Worm (Caenorhabditis elegans) whole organism, L1 larva: Measurements from ENCODE around the gene F55C12.2.
A peak's percentile ranks its signal among the peaks of the same experiment; 100 is the strongest.

Experiments
- C04F5.9 ChIP-seq: sonication (generic microtip); optimal IDR thresholded peaks from 2 replicates; lab custom pipeline; 2016; ENCODE audit warnings: missing genetic modification characterization, missing compliant biosample characterization
- blmp-1 ChIP-seq: fragments of 150-350 bp; optimal IDR thresholded peaks from 2 replicates; lab custom pipeline; 2014; ENCODE audit warnings: missing biosample characterization, missing genetic modification characterization
- ceh-8 ChIP-seq: fragments of 200-800 bp; sonication (Bioruptor generic); optimal IDR thresholded peaks from 2 replicates; lab custom pipeline; 2018; ENCODE audit warnings: mild to moderate bottlenecking, missing genetic modification characterization, moderate library complexity, missing compliant biosample characterization
- ceh-88 ChIP-seq: fragments of 200-800 bp; sonication (Bioruptor generic); IDR thresholded peaks from 2 replicates; pipeline ENCODE4 v1.3.6; 2022; ENCODE audit warnings: missing genetic modification characterization, missing compliant biosample characterization
- ceh-90 ChIP-seq: sonication (generic microtip); optimal IDR thresholded peaks from 2 replicates; lab custom pipeline; 2016; ENCODE audit warnings: missing genetic modification characterization, missing compliant biosample characterization
- dsc-1 ChIP-seq: sonication (generic microtip); optimal IDR thresholded peaks from 2 replicates; lab custom pipeline; 2016; ENCODE audit warnings: mild to moderate bottlenecking, missing genetic modification characterization, missing compliant biosample characterization
- efl-1 ChIP-seq, 4 experiments: fragments of 150-350 bp; optimal IDR thresholded peaks in 3 of 4; peaks in 1 of 4; 1 replicate in 1 of 4; 2 replicates in 3 of 4; lab custom pipeline; 2014; ENCODE audit warnings: missing biosample characterization in 2 of 4, missing genetic modification characterization in 2 of 4, missing genetic modification reagents in 2 of 4
- elt-2 ChIP-seq: sonication (generic microtip); optimal IDR thresholded peaks from 2 replicates; lab custom pipeline; 2016; ENCODE audit warnings: missing genetic modification characterization, mild to moderate bottlenecking, inconsistent platforms, missing compliant biosample characterization, missing genetic modification reagents
- elt-3 ChIP-seq, 6 experiments: fragments of 150-350 bp in 1 of 6; sonication (generic microtip); optimal IDR thresholded peaks; 2 replicates each; lab custom pipeline; 2017 to 2018; ENCODE audit warnings: missing biosample characterization in 6 of 6, missing genetic modification characterization in 6 of 6, inconsistent platforms in 1 of 6
- fkh-8 ChIP-seq: sonication (generic microtip); optimal IDR thresholded peaks from 2 replicates; lab custom pipeline; 2016; ENCODE audit warnings: mild to moderate bottlenecking, missing genetic modification characterization, missing compliant biosample characterization
- fos-1 ChIP-seq: fragments of 150-350 bp; optimal IDR thresholded peaks from 2 replicates; lab custom pipeline; 2014; ENCODE audit warnings: missing biosample characterization, missing genetic modification characterization
- grh-1 ChIP-seq: fragments of 200-800 bp; sonication (Bioruptor generic); IDR thresholded peaks from 2 replicates; pipeline ENCODE4 v1.3.6; 2022; ENCODE audit warnings: missing genetic modification reagents, missing genetic modification characterization, missing compliant biosample characterization
- hlh-4 ChIP-seq: sonication (generic microtip); optimal IDR thresholded peaks from 2 replicates; lab custom pipeline; 2016; ENCODE audit warnings: mild to moderate bottlenecking, missing genetic modification characterization, missing compliant biosample characterization
- hpl-2 ChIP-seq: fragments of 150-350 bp; optimal IDR thresholded peaks from 2 replicates; lab custom pipeline; 2014; ENCODE audit warnings: missing biosample characterization, missing genetic modification reagents, missing genetic modification characterization
- irx-1 ChIP-seq: sonication (generic microtip); optimal IDR thresholded peaks from 2 replicates; lab custom pipeline; 2016; ENCODE audit warnings: missing genetic modification characterization, missing compliant biosample characterization
- isw-1 ChIP-seq: fragments of 200-800 bp; sonication (Bioruptor generic); IDR thresholded peaks from 2 replicates; pipeline ENCODE4 v1.3.6; 2022; ENCODE audit warnings: missing genetic modification characterization, missing compliant biosample characterization
- jun-1 ChIP-seq: fragments of 150-350 bp; optimal IDR thresholded peaks from 2 replicates; lab custom pipeline; 2014; ENCODE audit warnings: missing biosample characterization, missing genetic modification reagents, missing genetic modification characterization
- lin-14 ChIP-seq: fragments of 200-800 bp; sonication (Bioruptor generic); optimal IDR thresholded peaks from 2 replicates; lab custom pipeline; 2018; ENCODE audit warnings: mild to moderate bottlenecking, missing genetic modification characterization, moderate library complexity, missing compliant biosample characterization
- lin-15B ChIP-seq: fragments of 150-350 bp; sonication (generic microtip); optimal IDR thresholded peaks from 3 replicates; lab custom pipeline; 2014; ENCODE audit warnings: missing biosample characterization, missing genetic modification characterization
- lin-35 ChIP-seq, 2 experiments: fragments of 150-350 bp; optimal IDR thresholded peaks; 2 replicates each; lab custom pipeline; 2014; ENCODE audit warnings: missing biosample characterization in 2 of 2, missing genetic modification characterization in 2 of 2, missing genetic modification reagents in 2 of 2
- lir-3 ChIP-seq: sonication (generic microtip); optimal IDR thresholded peaks from 2 replicates; lab custom pipeline; 2016; ENCODE audit warnings: mild to moderate bottlenecking, missing genetic modification characterization, moderate library complexity, missing compliant biosample characterization; ENCODE audit not compliant: poor library complexity
- lsy-2 ChIP-seq, 2 experiments: fragments of 150-350 bp; optimal IDR thresholded peaks; 2 replicates each; lab custom pipeline; 2014; ENCODE audit warnings: missing biosample characterization in 2 of 2, missing genetic modification characterization in 2 of 2
- mep-1 ChIP-seq: fragments of 150-350 bp; optimal IDR thresholded peaks from 2 replicates; lab custom pipeline; 2014; ENCODE audit warnings: missing biosample characterization, missing genetic modification characterization
- nhr-11 ChIP-seq: fragments of 150-350 bp; optimal IDR thresholded peaks from 2 replicates; lab custom pipeline; 2014; ENCODE audit warnings: missing biosample characterization, missing genetic modification characterization
- nhr-12 ChIP-seq: sonication (generic microtip); optimal IDR thresholded peaks from 2 replicates; lab custom pipeline; 2017; ENCODE audit warnings: missing biosample characterization, missing genetic modification characterization
- nhr-19 ChIP-seq: fragments of 200-800 bp; sonication (Bioruptor generic); conservative IDR thresholded peaks from 2 replicates; pipeline ENCODE4 v1.3.6; 2022; ENCODE audit warnings: missing genetic modification characterization, missing compliant biosample characterization
- nhr-71 ChIP-seq: sonication (generic microtip); optimal IDR thresholded peaks from 2 replicates; lab custom pipeline; 2016; ENCODE audit warnings: mild to moderate bottlenecking, missing genetic modification characterization, moderate library complexity, missing compliant biosample characterization
- nhr-85 ChIP-seq: sonication (generic microtip); peaks from one replicate; lab custom pipeline; 2016; ENCODE audit warnings: missing genetic modification characterization, inconsistent platforms, missing compliant biosample characterization
- pax-3 ChIP-seq: fragments of 200-800 bp; sonication (Bioruptor generic); optimal IDR thresholded peaks from 2 replicates; lab custom pipeline; 2018; ENCODE audit warnings: mild to moderate bottlenecking, missing genetic modification characterization, moderate library complexity, missing compliant biosample characterization
- pqm-1 ChIP-seq: sonication (generic microtip); optimal IDR thresholded peaks from 3 replicates; lab custom pipeline; 2017; ENCODE audit warnings: missing biosample characterization, missing genetic modification characterization
- rnt-1 ChIP-seq: sonication (generic microtip); optimal IDR thresholded peaks from 2 replicates; lab custom pipeline; 2016; ENCODE audit warnings: mild to moderate bottlenecking, missing genetic modification characterization, moderate library complexity, missing compliant biosample characterization
- snpc-4 ChIP-seq: fragments of 150-350 bp; optimal IDR thresholded peaks from 2 replicates; lab custom pipeline; 2014; ENCODE audit warnings: missing biosample characterization, missing genetic modification characterization
- snu-23 ChIP-seq: sonication (generic microtip); optimal IDR thresholded peaks from 2 replicates; lab custom pipeline; 2016; ENCODE audit warnings: missing genetic modification characterization, missing compliant biosample characterization
- sup-37 ChIP-seq: fragments of 200-800 bp; sonication (Bioruptor generic); optimal IDR thresholded peaks from 2 replicates; lab custom pipeline; 2018; ENCODE audit warnings: mild to moderate bottlenecking, missing genetic modification characterization, missing compliant biosample characterization
- swsn-7 ChIP-seq: sonication (generic microtip); optimal IDR thresholded peaks from 2 replicates; lab custom pipeline; 2016; ENCODE audit warnings: missing genetic modification characterization, missing compliant biosample characterization
- tbx-2 ChIP-seq: sonication (generic microtip); optimal IDR thresholded peaks from 2 replicates; lab custom pipeline; 2016; ENCODE audit warnings: missing genetic modification characterization, missing compliant biosample characterization
- tlp-1 ChIP-seq: fragments of 150-350 bp; optimal IDR thresholded peaks from 2 replicates; lab custom pipeline; 2014; ENCODE audit warnings: missing biosample characterization, missing genetic modification characterization
- unc-30 ChIP-seq: sonication (generic microtip); optimal IDR thresholded peaks from 2 replicates; lab custom pipeline; 2017; ENCODE audit warnings: missing biosample characterization, missing genetic modification characterization
- unc-98 ChIP-seq: fragments of 200-800 bp; sonication (Bioruptor generic); IDR thresholded peaks from 2 replicates; pipeline ENCODE4 v1.3.6; 2022; ENCODE audit warnings: missing genetic modification characterization, missing compliant biosample characterization
- vab-15 ChIP-seq: sonication (generic microtip); optimal IDR thresholded peaks from 2 replicates; lab custom pipeline; 2017; ENCODE audit warnings: missing genotype, mild to moderate bottlenecking, missing genetic modification characterization, missing compliant biosample characterization
- xbp-1 ChIP-seq: sonication (generic microtip); optimal IDR thresholded peaks from 2 replicates; lab custom pipeline; 2016; ENCODE audit warnings: missing genetic modification characterization, missing compliant biosample characterization
- zip-4 ChIP-seq: fragments of 200-800 bp; sonication (Bioruptor generic); optimal IDR thresholded peaks from 2 replicates; lab custom pipeline; 2018; ENCODE audit warnings: mild to moderate bottlenecking, missing genetic modification characterization, moderate library complexity, missing compliant biosample characterization
- ztf-11 ChIP-seq, 2 experiments: sonication (generic microtip); optimal IDR thresholded peaks; 2 replicates each; lab custom pipeline; 2016 to 2017; ENCODE audit warnings: missing genetic modification characterization in 2 of 2, missing biosample characterization in 1 of 2, missing compliant biosample characterization in 1 of 2
- ztf-4 ChIP-seq: fragments of 150-350 bp; optimal IDR thresholded peaks from 2 replicates; lab custom pipeline; 2014; ENCODE audit warnings: missing biosample characterization, missing genetic modification characterization

The F55C12.2 gene

DNA sequence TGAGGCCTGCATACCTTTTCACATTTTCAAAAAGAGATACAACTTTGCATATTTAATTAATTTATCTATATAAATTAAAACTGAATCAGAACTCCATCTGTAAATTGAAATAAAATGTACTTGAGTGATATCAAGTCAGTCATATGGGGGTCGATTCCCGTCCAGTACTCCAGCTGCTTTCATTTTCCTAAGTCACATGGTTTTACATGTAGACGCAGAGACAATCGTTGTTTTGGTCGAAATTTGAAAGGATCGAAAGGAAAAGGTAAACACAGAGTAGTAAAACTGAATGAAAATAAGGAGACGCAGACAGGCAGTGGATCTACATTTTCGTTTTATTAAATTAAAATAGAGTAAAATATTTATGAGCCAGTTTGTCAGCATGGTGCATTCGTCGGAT is 2.5 kb upstream of the F55C12.2 start (continued):
- TF ChIP-seq dsc-1, result peak; percentile 36
- peak; percentile 35 to 49 for TF ChIP-seq lsy-2 (tag; optimal IDR thresholded peaks at IDR 0.05; lab: Kevin White, UChicago)

ce11 chrII:5876053-5876452 is 558 bp upstream of the F55C12.2 start, which contains the start of gene F55C12.6:
F55C12.6 (minus strand) TSS chrII:5876153.
- TF ChIP-seq lin-14 (GFP tag; lab: Kevin White, UChicago) (no peak), lir-3 (no peak), C04F5.9 (tag; lab: Kevin White, UChicago) (no peak), ceh-90 (no peak), elt-2 (tag; lab: Kevin White, UChicago) (no peak), xbp-1 (tag; lab: Kevin White, UChicago) (no peak), hlh-4 (tag; lab: Kevin White, UChicago) (no peak), unc-98 (GFP tag; lab: Robert Waterston, UW) (no peak), ztf-4 (tag; lab: Kevin White, UChicago) (no peak), tbx-2 (tag; lab: Kevin White, UChicago) (no peak), pax-3 (tag; lab: Kevin White, UChicago) (no peak), jun-1 (tag; lab: Kevin White, UChicago) (no peak), isw-1 (no peak)

ce11 chrII:5880677-5881076 is 4.1 kb downstream of the F55C12.2 start:
- TF ChIP-seq snpc-4 (tag; lab: Kevin White, UChicago) (no peak), irx-1 (tag; lab: Kevin White, UChicago) (no peak), nhr-85 (peak; percentile 86), nhr-19 (GFP tag; lab: Robert Waterston, UW) (0 out of 2 replicates have a peak, but pooled peaks have one; percentile 5), lin-14 (GFP tag; lab: Kevin White, UChicago) (peak; percentile 63), lin-35 (GFP tag; optimal IDR thresholded peaks at IDR 0.05; lab: Kevin White, UChicago) (peak in 1 of 2 experiments; percentile 19), efl-1 (optimal IDR thresholded peaks at IDR 0.05; lab: Kevin White, UChicago) (peak in 1 of 2 experiments; percentile 2), efl-1 (GFP tag; optimal IDR thresholded peaks at IDR 0.05 in 1 of 2; lab: Kevin White, UChicago) (peak in 1 of 2 experiments; percentile 33), mep-1 (tag; lab: Kevin White, UChicago) (peak; percentile 51), nhr-71 (peak; percentile 8), tbx-2 (tag; lab: Kevin White, UChicago) (no peak), snu-23 (GFP tag; lab: Kevin White, UChicago) (peak; percentile 32), vab-15 (peak; percentile 19), grh-1 (GFP tag; lab: Robert Waterston, UW) (peak; percentile 55; the same call in 1 of the 2 replicates), unc-30 (tag; lab: Kevin White, UChicago) (no peak), fkh-8 (no peak), fos-1 (tag; lab: Kevin White, UChicago) (no peak), blmp-1 (tag; lab: Kevin White, UChicago) (peak; percentile 63), sup-37 (GFP tag; lab: Kevin White, UChicago) (no peak), elt-3 (tag; optimal IDR thresholded peaks at IDR 0.05; lab: Kevin White, UChicago) (peak in 1 of 6 experiments; percentile 31), rnt-1 (tag; lab: Kevin White, UChicago) (peak; percentile 21), lsy-2 (tag; optimal IDR thresholded peaks at IDR 0.05; lab: Kevin White, UChicago) (peak; percentile 4 to 31)

DNA sequence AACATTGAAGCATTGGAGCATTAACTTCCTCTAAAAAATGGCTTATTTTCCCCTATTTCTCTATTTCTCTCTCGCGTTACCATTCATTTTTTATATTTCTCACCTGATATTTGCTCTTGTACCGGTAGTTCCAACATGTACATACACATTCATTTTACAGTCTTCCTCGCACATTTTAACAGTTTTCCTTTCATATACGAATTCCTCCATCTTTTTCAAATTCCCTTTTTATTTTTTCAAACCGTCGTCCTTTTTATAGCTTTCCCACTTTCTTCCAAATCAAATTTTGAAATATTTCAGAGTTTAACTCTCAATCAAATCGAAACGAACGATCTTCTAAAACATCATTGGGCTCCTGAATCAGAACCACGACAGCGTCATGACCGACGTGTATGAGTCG is 7.6 kb downstream of the F55C12.2 start, which contains the start of gene rfip-1:
Gene rfip-1, plus strand, starts transcription at position 301 of the 400 bp plus-strand sequence.
- TF ChIP-seq lsy-2 (tag; optimal IDR thresholded peaks at IDR 0.05; lab: Kevin White, UChicago) (no peak), ceh-8 (GFP tag; lab: Kevin White, UChicago) (no peak), lin-15B (no peak), fkh-8 (no peak), ceh-88 (GFP tag; lab: Robert Waterston, UW) (no peak), elt-2 (tag; lab: Kevin White, UChicago) (no peak), swsn-7 (tag; lab: Kevin White, UChicago) (no peak), pqm-1 (no peak), dsc-1 (no peak), nhr-11 (tag; lab: Kevin White, UChicago) (no peak), jun-1 (tag; lab: Kevin White, UChicago) (no peak), xbp-1 (tag; lab: Kevin White, UChicago) (no peak), nhr-12 (tag; lab: Kevin White, UChicago) (no peak), tlp-1 (tag; lab: Kevin White, UChicago) (no peak), ztf-11 (tag; optimal IDR thresholded peaks at IDR 0.05; lab: Kevin White, UChicago) (no peak), zip-4 (no peak), unc-30 (tag; lab: Kevin White, UChicago) (no peak), hpl-2 (GFP tag; lab: Kevin White, UChicago) (no peak)
